Worm (Caenorhabditis elegans) whole organism, L3 larva: ENCODE measurements around the gene D1044.6.

Source experiments
- R02D3.7 ChIP-seq: fragments of 150-350 bp; optimal IDR thresholded peaks from 2 replicates; lab custom pipeline; 2014; ENCODE audit warnings: missing biosample characterization, missing genetic modification characterization
- aly-2 ChIP-seq: fragments of 150-350 bp; optimal IDR thresholded peaks from 2 replicates; lab custom pipeline; 2014; ENCODE audit warnings: missing biosample characterization, missing genetic modification characterization
- ceh-16 ChIP-seq: sonication (generic microtip); optimal IDR thresholded peaks from 2 replicates; lab custom pipeline; 2017; ENCODE audit warnings: missing biosample characterization, missing genetic modification characterization
- ceh-82 ChIP-seq: fragments of 150-350 bp; optimal IDR thresholded peaks from 2 replicates; lab custom pipeline; 2014; ENCODE audit warnings: missing biosample characterization, missing genetic modification characterization
- fkh-10 ChIP-seq: sonication (generic microtip); optimal IDR thresholded peaks from 2 replicates; lab custom pipeline; 2017; ENCODE audit warnings: missing biosample characterization, missing genetic modification reagents, missing genetic modification characterization
- nfya-1 ChIP-seq: sonication (generic microtip); optimal IDR thresholded peaks from 2 replicates; lab custom pipeline; 2017; ENCODE audit warnings: missing genetic modification characterization, mild to moderate bottlenecking, missing compliant biosample characterization, antibody characterized with exemption, moderate library complexity; ENCODE audit not compliant: insufficient read depth
- nhr-11 ChIP-seq: fragments of 150-350 bp; optimal IDR thresholded peaks from 2 replicates; lab custom pipeline; 2014; ENCODE audit warnings: missing biosample characterization, missing genetic modification characterization
- nhr-237 ChIP-seq: fragments of 150-350 bp; optimal IDR thresholded peaks from 2 replicates; lab custom pipeline; 2014; ENCODE audit warnings: missing biosample characterization, missing genetic modification characterization
- nhr-28 ChIP-seq: fragments of 150-350 bp; optimal IDR thresholded peaks from 2 replicates; lab custom pipeline; 2014; ENCODE audit warnings: missing biosample characterization, missing genetic modification characterization
- nhr-76 ChIP-seq: fragments of 150-350 bp; sonication (generic microtip); optimal IDR thresholded peaks from 5 replicates; lab custom pipeline; 2014; ENCODE audit warnings: missing biosample characterization, missing genetic modification characterization
- pha-4 ChIP-seq: fragments of 150-350 bp; optimal IDR thresholded peaks from 2 replicates; lab custom pipeline; 2014; ENCODE audit warnings: missing biosample characterization, missing genetic modification reagents, missing genetic modification characterization
- pqm-1 ChIP-seq: fragments of 150-350 bp; optimal IDR thresholded peaks from 2 replicates; lab custom pipeline; 2017; ENCODE audit warnings: missing biosample characterization, missing genetic modification characterization, inconsistent platforms
- snpc-4 ChIP-seq: fragments of 150-350 bp; optimal IDR thresholded peaks from 2 replicates; lab custom pipeline; 2014; ENCODE audit warnings: missing biosample characterization, missing genetic modification characterization

- TF ChIP-seq aly-2 (tag; lab: Kevin White, UChicago) (no peak), snpc-4 (tag; lab: Kevin White, UChicago) (no peak), nhr-76 (tag; lab: Kevin White, UChicago) (no peak), pqm-1 (peak; percentile 64), nhr-28 (tag; lab: Kevin White, UChicago) (no peak), pha-4 (no peak), fkh-10 (GFP tag; lab: Kevin White, UChicago) (no peak), R02D3.7 (no peak), nhr-11 (tag; lab: Kevin White, UChicago) (no peak), nhr-237 (no peak), nfya-1 (no peak), ceh-82 (tag; lab: Kevin White, UChicago) (no peak), ceh-16 (tag; lab: Kevin White, UChicago) (no peak)
Observed at ce11 chrIII:5546730-5547129, 3.8 kb upstream of the D1044.6 start, which contains the start of gene F09F7.5.
